Fruit fly (Drosophila melanogaster) whole organism, embryonic: ENCODE data around the gene AGO2.
A peak's percentile ranks its signal among the peaks of the same experiment; 100 is the strongest.

Source experiments
- Atf3 ChIP-seq: fragments of 200-800 bp; sonication (Bioruptor generic); optimal IDR thresholded peaks from 3 replicates; lab custom pipeline; 2016; ENCODE audit warnings: missing biosample characterization, missing genetic modification characterization
- B-H1 ChIP-seq: fragments of 200-800 bp; sonication (Bioruptor generic); IDR thresholded peaks from 3 replicates; pipeline ENCODE4 v1.3.6; 2022; ENCODE audit warnings: missing biosample characterization, missing genetic modification characterization
- Bdp1 ChIP-seq: fragments of 200-800 bp; sonication (Bioruptor generic); optimal IDR thresholded peaks from 3 replicates; lab custom pipeline; 2016; ENCODE audit warnings: missing biosample characterization, missing genetic modification characterization
- CG11504 ChIP-seq: fragments of 200-800 bp; sonication (Bioruptor generic); optimal IDR thresholded peaks from 3 replicates; lab custom pipeline; 2019; ENCODE audit warnings: missing biosample characterization, mild to moderate bottlenecking, missing genetic modification characterization, moderate library complexity
- CG11560 ChIP-seq: fragments of 200-800 bp; sonication (Bioruptor generic); IDR thresholded peaks from 3 replicates; pipeline ENCODE4 v1.3.6; 2022; ENCODE audit warnings: missing biosample characterization, missing genetic modification characterization
- CG12391 ChIP-seq: fragments of 200-800 bp; sonication (Bioruptor generic); optimal IDR thresholded peaks from 3 replicates; lab custom pipeline; 2018; ENCODE audit warnings: missing biosample characterization, mild to moderate bottlenecking, missing genetic modification characterization, moderate library complexity
- CG14860 ChIP-seq: fragments of 200-800 bp; sonication (Bioruptor generic); IDR thresholded peaks from 3 replicates; pipeline ENCODE4 v1.3.6; 2022; ENCODE audit warnings: missing biosample characterization, missing genetic modification characterization; ENCODE audit not compliant: partially characterized antibody
- CG17612 ChIP-seq: fragments of 200-800 bp; sonication (Bioruptor generic); IDR thresholded peaks from 2 replicates; pipeline ENCODE4 v1.3.6; 2022; ENCODE audit warnings: missing biosample characterization, missing genetic modification characterization
- CG18011 ChIP-seq: fragments of 200-800 bp; sonication (Bioruptor generic); optimal IDR thresholded peaks from 2 replicates; lab custom pipeline; 2017; ENCODE audit warnings: missing biosample characterization, missing genetic modification characterization, mild to moderate bottlenecking, moderate library complexity, missing genotype
- CG2199 ChIP-seq: fragments of 200-800 bp; sonication (Bioruptor generic); IDR thresholded peaks from 3 replicates; pipeline ENCODE4 v1.3.6; 2022; ENCODE audit warnings: missing biosample characterization, missing genetic modification characterization
- CG30020 ChIP-seq: fragments of 200-800 bp; optimal IDR thresholded peaks from 2 replicates; lab custom pipeline; 2019; ENCODE audit warnings: missing biosample characterization, mild to moderate bottlenecking, missing genetic modification characterization, moderate library complexity
- CG30431 ChIP-seq: fragments of 200-800 bp; sonication (Bioruptor generic); optimal IDR thresholded peaks from 2 replicates; lab custom pipeline; 2017; ENCODE audit warnings: missing biosample characterization, missing genetic modification characterization
- CG33213 ChIP-seq: fragments of 200-800 bp; sonication (Bioruptor generic); optimal IDR thresholded peaks from 3 replicates; lab custom pipeline; 2016; ENCODE audit warnings: missing biosample characterization, missing genetic modification characterization
- CG4328 ChIP-seq: fragments of 200-800 bp; sonication (Bioruptor generic); optimal IDR thresholded peaks from 3 replicates; lab custom pipeline; 2017; ENCODE audit warnings: missing biosample characterization, missing genetic modification reagents, missing genetic modification characterization
- CG4820 ChIP-seq: fragments of 200-800 bp; sonication (Bioruptor generic); optimal IDR thresholded peaks from 3 replicates; lab custom pipeline; 2016; ENCODE audit warnings: missing biosample characterization, missing genetic modification characterization
- CG6175 ChIP-seq: fragments of 200-800 bp; sonication (Bioruptor generic); IDR thresholded peaks from 3 replicates; pipeline ENCODE4 v1.3.6; 2022; ENCODE audit warnings: missing biosample characterization, missing genetic modification characterization
- CG7745 ChIP-seq: fragments of 200-800 bp; sonication (Bioruptor generic); optimal IDR thresholded peaks from 2 replicates; lab custom pipeline; 2018; ENCODE audit warnings: missing biosample characterization, mild to moderate bottlenecking, missing genetic modification characterization, moderate library complexity
- CG8944 ChIP-seq: fragments of 200-800 bp; sonication (Bioruptor generic); optimal IDR thresholded peaks from 3 replicates; lab custom pipeline; 2016; ENCODE audit warnings: missing biosample characterization, missing genetic modification characterization
- CG9797 ChIP-seq: fragments of 200-800 bp; sonication (Bioruptor generic); optimal IDR thresholded peaks from 3 replicates; lab custom pipeline; 2018; ENCODE audit warnings: missing biosample characterization, mild to moderate bottlenecking, missing genetic modification characterization
- D19A ChIP-seq: fragments of 200-800 bp; optimal IDR thresholded peaks from 3 replicates; lab custom pipeline; 2019; ENCODE audit warnings: missing biosample characterization, mild to moderate bottlenecking, missing genetic modification characterization, moderate library complexity
- Dfd ChIP-seq, 2 experiments: fragments of >200 bp; optimal IDR thresholded peaks; 2 replicates each; lab custom pipeline; 2017; ENCODE audit warnings: missing biosample characterization in 2 of 2, missing genetic modification characterization in 2 of 2
- Dip2 ChIP-seq: fragments of 200-800 bp; sonication (Bioruptor generic); IDR thresholded peaks from 2 replicates; pipeline ENCODE4 v1.3.6; 2022; ENCODE audit warnings: missing biosample characterization, missing genetic modification characterization
- Doc3 ChIP-seq: fragments of 200-800 bp; sonication (Bioruptor generic); IDR thresholded peaks from 3 replicates; pipeline ENCODE4 v1.3.6; 2022; ENCODE audit warnings: missing biosample characterization, missing genetic modification characterization; ENCODE audit not compliant: partially characterized antibody
- Hand ChIP-seq: fragments of 200-800 bp; sonication (Bioruptor generic); optimal IDR thresholded peaks from 2 replicates; lab custom pipeline; 2017; ENCODE audit warnings: mild to moderate bottlenecking, missing biosample characterization, missing genetic modification reagents, missing genetic modification characterization
- Nf-YC ChIP-seq: fragments of 200-800 bp; optimal IDR thresholded peaks from 3 replicates; lab custom pipeline; 2019; ENCODE audit warnings: missing biosample characterization, mild to moderate bottlenecking, missing genetic modification characterization, moderate library complexity
- Oli ChIP-seq: fragments of 200-800 bp; sonication (Bioruptor generic); optimal IDR thresholded peaks from 2 replicates; lab custom pipeline; 2018; ENCODE audit warnings: missing biosample characterization, mild to moderate bottlenecking, missing genetic modification characterization, moderate library complexity
- Sin3A ChIP-seq: fragments of >200 bp; optimal IDR thresholded peaks from 2 replicates; lab custom pipeline; 2018
- Ssrp ChIP-seq: fragments of 200-800 bp; sonication (Bioruptor generic); optimal IDR thresholded peaks from 2 replicates; lab custom pipeline; 2018; ENCODE audit warnings: missing biosample characterization, mild to moderate bottlenecking, missing genetic modification characterization, moderate library complexity
- ac ChIP-seq: fragments of 200-800 bp; sonication (Bioruptor generic); optimal IDR thresholded peaks from 3 replicates; lab custom pipeline; 2017; ENCODE audit warnings: missing biosample characterization, mild to moderate bottlenecking, missing genetic modification characterization
- ase ChIP-seq: fragments of 200-800 bp; sonication (Bioruptor generic); IDR thresholded peaks from 3 replicates; pipeline ENCODE4 v1.3.6; 2022; ENCODE audit warnings: missing biosample characterization, missing genetic modification characterization
- chif ChIP-seq, 2 experiments: fragments of 200-800 bp; sonication (Bioruptor generic); optimal IDR thresholded peaks; 3 replicates each; lab custom pipeline; 2016; ENCODE audit warnings: missing biosample characterization in 2 of 2, missing genetic modification characterization in 2 of 2
- chm ChIP-seq: fragments of 200-800 bp; sonication (Bioruptor generic); IDR thresholded peaks from 2 replicates; pipeline ENCODE4 v1.3.6; 2022; ENCODE audit warnings: missing biosample characterization, missing genetic modification characterization
- dimm ChIP-seq: fragments of 200-800 bp; sonication (Bioruptor generic); IDR thresholded peaks from 2 replicates; pipeline ENCODE4 v1.3.6; 2022; ENCODE audit warnings: missing biosample characterization, missing genetic modification characterization
- dmrt11E ChIP-seq: fragments of 200-800 bp; sonication (Bioruptor generic); optimal IDR thresholded peaks from 3 replicates; lab custom pipeline; 2018; ENCODE audit warnings: missing biosample characterization, mild to moderate bottlenecking, missing genetic modification characterization, moderate library complexity
- esg ChIP-seq: fragments of 200-800 bp; sonication (Bioruptor generic); conservative IDR thresholded peaks from 2 replicates; pipeline ENCODE4 v1.3.6; 2022; ENCODE audit warnings: missing biosample characterization, missing genetic modification characterization
- eyg ChIP-seq: fragments of 200-800 bp; sonication (Bioruptor generic); optimal IDR thresholded peaks from 3 replicates; lab custom pipeline; 2016; ENCODE audit warnings: missing biosample characterization, missing genetic modification characterization
- gfzf ChIP-seq: fragments of 200-800 bp; sonication (Bioruptor generic); optimal IDR thresholded peaks from 2 replicates; lab custom pipeline; 2016; ENCODE audit warnings: missing biosample characterization, mild to moderate bottlenecking, missing genetic modification characterization, moderate library complexity
- grau ChIP-seq: fragments of 200-800 bp; optimal IDR thresholded peaks from 3 replicates; lab custom pipeline; 2019; ENCODE audit warnings: missing biosample characterization, mild to moderate bottlenecking, missing genetic modification characterization, moderate library complexity
- gro ChIP-seq: fragments of 200-800 bp; sonication (Bioruptor generic); optimal IDR thresholded peaks from 2 replicates; lab custom pipeline; 2016; ENCODE audit warnings: missing biosample characterization, missing genetic modification characterization
- gsb-n ChIP-seq: fragments of 200-800 bp; sonication (Bioruptor generic); optimal IDR thresholded peaks from 3 replicates; lab custom pipeline; 2018; ENCODE audit warnings: missing biosample characterization, mild to moderate bottlenecking, missing genetic modification characterization
- lab ChIP-seq: fragments of 200-800 bp; sonication (Bioruptor generic); optimal IDR thresholded peaks from 3 replicates; lab custom pipeline; 2017; ENCODE audit warnings: missing biosample characterization, missing genetic modification characterization, mild to moderate bottlenecking, moderate library complexity, missing genetic modification reagents
- mirr ChIP-seq: fragments of 200-800 bp; sonication (Bioruptor generic); optimal IDR thresholded peaks from 3 replicates; lab custom pipeline; 2018; ENCODE audit warnings: missing biosample characterization, mild to moderate bottlenecking, missing genetic modification characterization
- repo ChIP-seq: fragments of 200-800 bp; sonication (Bioruptor generic); optimal IDR thresholded peaks from 2 replicates; lab custom pipeline; 2016; ENCODE audit warnings: missing biosample characterization, missing genetic modification characterization
- sc ChIP-seq, 3 experiments: fragments of >200 bp in 2 of 3; fragments of 200-800 bp in 1 of 3; sonication (Bioruptor generic) in 1 of 3; optimal IDR thresholded peaks; 2 replicates in 2 of 3; 3 replicates in 1 of 3; lab custom pipeline; 2017; ENCODE audit warnings: mild to moderate bottlenecking in 1 of 3, missing biosample characterization in 1 of 3, missing genetic modification characterization in 1 of 3, missing genetic modification reagents in 1 of 3
- shn ChIP-seq: fragments of 200-800 bp; sonication (Bioruptor generic); optimal IDR thresholded peaks from 3 replicates; lab custom pipeline; 2016; ENCODE audit warnings: missing biosample characterization, missing genetic modification characterization
- sim ChIP-seq: fragments of 200-800 bp; sonication (Bioruptor generic); IDR thresholded peaks from 2 replicates; pipeline ENCODE4 v1.3.6; 2022; ENCODE audit warnings: missing biosample characterization, missing genetic modification characterization
- sr ChIP-seq: fragments of 200-800 bp; sonication (Bioruptor generic); IDR thresholded peaks from 3 replicates; pipeline ENCODE4 v1.3.6; 2022; ENCODE audit warnings: missing biosample characterization, missing genetic modification characterization
- ttk ChIP-seq: fragments of 200-800 bp; sonication (Bioruptor generic); IDR thresholded peaks from 2 replicates; pipeline ENCODE4 v2.1.2; 2022; ENCODE audit warnings: missing biosample characterization, missing genetic modification characterization
- usp ChIP-seq: fragments of >200 bp; optimal IDR thresholded peaks from 2 replicates; lab custom pipeline; 2017; ENCODE audit warnings: missing biosample characterization, missing genetic modification characterization
- zf30C ChIP-seq: fragments of 200-800 bp; sonication (Bioruptor generic); optimal IDR thresholded peaks from 3 replicates; lab custom pipeline; 2018; ENCODE audit warnings: missing biosample characterization, mild to moderate bottlenecking, missing genetic modification characterization

AGO2 gene

dm6 chr3L:15532368-15533030 lies 21.4 kb upstream of the AGO2 start (continued):
- 0 out of 2 replicates have a peak, but pooled peaks have one; percentile 23 for TF ChIP-seq dimm
- TF ChIP-seq CG8944 = no peak
- no peak for TF ChIP-seq dmrt11E (tag; lab: Kevin White, UChicago)
- TF ChIP-seq repo (GFP tag; lab: Kevin White, UChicago) = no peak
- no peak for TF ChIP-seq gro (GFP tag; lab: Kevin White, UChicago)
- TF ChIP-seq CG17612 (GFP tag; lab: Robert Waterston, UW) = no peak
- no peak for TF ChIP-seq CG11560 (tag; lab: Robert Waterston, UW)
- no peak for TF ChIP-seq shn (GFP tag; lab: Kevin White, UChicago)
- no peak for TF ChIP-seq CG7745 (tag; lab: Kevin White, UChicago)
- TF ChIP-seq esg (GFP tag; lab: Robert Waterston, UW) = peak; percentile 55
- peak in 1 of 2 experiments; percentile 33 for TF ChIP-seq chif (GFP tag; optimal IDR thresholded peaks at IDR 0.05; lab: Kevin White, UChicago)
- TF ChIP-seq Nf-YC (tag; lab: Kevin White, UChicago) = no peak
- no peak for TF ChIP-seq CG33213 (GFP tag; lab: Kevin White, UChicago)
- peak; percentile 25 for TF ChIP-seq Oli (tag; lab: Kevin White, UChicago)
- no peak for TF ChIP-seq Dfd (GFP tag; optimal IDR thresholded peaks at IDR 0.05; lab: Kevin White, UChicago)
- TF ChIP-seq CG14860 (GFP tag; lab: Robert Waterston, UW) = no peak
- TF ChIP-seq Doc3 (GFP tag; lab: Robert Waterston, UW) = no peak
- TF ChIP-seq Hand (GFP tag; lab: Kevin White, UChicago) = no peak
- no peak for TF ChIP-seq Atf3
- no peak for TF ChIP-seq CG9797 (GFP tag; lab: Kevin White, UChicago)
- peak; percentile 73 for TF ChIP-seq gsb-n (tag; lab: Kevin White, UChicago)
- TF ChIP-seq D19A (tag; lab: Kevin White, UChicago) = no peak
- TF ChIP-seq mirr (GFP tag; lab: Kevin White, UChicago) = peak; percentile 15
- no peak for TF ChIP-seq zf30C (GFP tag; lab: Kevin White, UChicago)
- no peak for TF ChIP-seq Ssrp
- peak; percentile 51 for TF ChIP-seq grau (tag; lab: Kevin White, UChicago)
- TF ChIP-seq CG18011 (GFP tag; lab: Kevin White, UChicago) = no peak
- TF ChIP-seq gfzf = no peak
- TF ChIP-seq sc (optimal IDR thresholded peaks at IDR 0.05; lab: Kevin White, UChicago) = no peak
- no peak for TF ChIP-seq sc (GFP tag; optimal IDR thresholded peaks at IDR 0.05; lab: Kevin White, UChicago)
- no peak for TF ChIP-seq CG30020 (tag; lab: Kevin White, UChicago)
- peak; percentile 23; the same call in 1 of the 2 replicates for TF ChIP-seq chm (GFP tag; lab: Robert Waterston, UW)
- TF ChIP-seq CG2199 (GFP tag; lab: Robert Waterston, UW) = peak; percentile 91
- peak; percentile 29; the same call in 1 of the 2 replicates for TF ChIP-seq sim (GFP tag; lab: Robert Waterston, UW)
- 0 out of 3 replicates have a peak, but pooled peaks have one; percentile 26 for TF ChIP-seq ase (GFP tag; lab: Robert Waterston, UW)
- TF ChIP-seq CG4820 (GFP tag; lab: Kevin White, UChicago) = peak; percentile 44
- no peak for TF ChIP-seq usp (GFP tag; lab: Kevin White, UChicago)
- TF ChIP-seq CG30431 = no peak
- no peak for TF ChIP-seq Dip2 (GFP tag; lab: Robert Waterston, UW)
- TF ChIP-seq ttk = peak; percentile 54
- no peak; the same call in 2 of the 3 replicates for TF ChIP-seq B-H1
- peak; percentile 76 for TF ChIP-seq CG11504 (tag; lab: Kevin White, UChicago)
- TF ChIP-seq ac = no peak
- 0 out of 3 replicates have a peak, but pooled peaks have one; percentile 56 for TF ChIP-seq CG6175 (GFP tag; lab: Robert Waterston, UW)
- no peak for TF ChIP-seq Bdp1 (GFP tag; lab: Kevin White, UChicago)
- no peak for TF ChIP-seq CG12391 (tag; lab: Kevin White, UChicago)
- no peak for TF ChIP-seq Sin3A (lab: Kevin White, UChicago)
- TF ChIP-seq eyg (GFP tag; lab: Kevin White, UChicago) = peak; percentile 21
- no peak for TF ChIP-seq CG4328
- TF ChIP-seq sr = no peak
- TF ChIP-seq lab (GFP tag; lab: Kevin White, UChicago) = peak; percentile 39
